Worm (Caenorhabditis elegans): ENCODE data around the gene lsm-7.

DNA sequence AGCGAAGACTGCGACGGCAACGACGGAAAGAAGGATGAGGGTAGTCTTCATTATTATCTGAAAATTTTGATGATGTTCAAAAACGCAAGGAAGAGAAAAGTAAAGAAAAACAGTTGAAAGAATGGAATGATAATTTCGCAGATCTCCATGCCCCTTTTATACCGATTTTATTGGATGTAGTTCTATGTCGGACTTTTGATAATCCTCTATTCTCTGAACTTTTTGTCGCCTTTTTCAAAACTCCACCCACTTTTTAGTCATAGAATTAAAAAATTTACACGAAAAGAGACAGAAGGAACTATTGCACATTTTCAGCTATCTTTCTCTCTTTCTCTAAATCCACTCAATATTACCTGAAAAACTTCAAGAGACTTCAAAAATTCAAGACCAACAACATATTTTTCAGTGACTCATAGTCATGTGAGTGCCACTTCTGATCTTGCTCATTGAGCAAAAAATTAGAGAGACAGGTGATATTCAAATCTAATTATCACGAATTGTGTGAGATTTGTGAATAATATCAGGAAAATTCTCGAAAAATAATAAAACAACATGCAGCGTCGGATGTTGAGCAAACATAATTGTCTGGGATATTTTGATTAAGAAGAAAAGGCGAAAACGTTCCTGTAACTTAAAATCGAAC lies 43.4 kb upstream of the lsm-7 start, which contains the start of gene F13E9.15:
- no peak for TF ChIP-seq ces-1 (GFP tag; optimal IDR thresholded peaks at IDR 0.05)
- no peak for TF ChIP-seq ama-1 (optimal IDR thresholded peaks at IDR 0.05)
- TF ChIP-seq fkh-10 (GFP tag; optimal IDR thresholded peaks at IDR 0.05), result peak; percentile 17
- TF ChIP-seq alr-1 (tag; optimal IDR thresholded peaks at IDR 0.05; ENCODE audit: borderline replicate concordance), result no peak
- no peak for TF ChIP-seq tbx-2 (tag; optimal IDR thresholded peaks at IDR 0.05)
- no peak for TF ChIP-seq mep-1 (tag; optimal IDR thresholded peaks at IDR 0.05)
- peak; percentile 63 for TF ChIP-seq nhr-47 (tag; optimal IDR thresholded peaks at IDR 0.05)
- TF ChIP-seq nhr-90 (tag; optimal IDR thresholded peaks at IDR 0.05; ENCODE audit: poor library complexity), result no peak
- no peak for TF ChIP-seq unc-130 (tag; optimal IDR thresholded peaks at IDR 0.05)
- TF ChIP-seq egl-27 (tag; optimal IDR thresholded peaks at IDR 0.05), result no peak
- TF ChIP-seq ceh-8 (GFP tag; optimal IDR thresholded peaks at IDR 0.05), result peak; percentile 70
- TF ChIP-seq zag-1 (tag; optimal IDR thresholded peaks at IDR 0.05), result no peak
